Worm (Caenorhabditis elegans) whole organism, L4 larva: ENCODE measurements around the gene clec-228.

ENCODE experiments used
- cey-2 ChIP-seq: sonication (generic microtip); optimal IDR thresholded peaks from 3 replicates; lab custom pipeline; 2017; ENCODE audit warnings: missing genetic modification characterization, mild to moderate bottlenecking, missing compliant biosample characterization, antibody characterized with exemption, borderline replicate concordance; ENCODE audit not compliant: insufficient read depth
- nhr-11 ChIP-seq: fragments of 150-350 bp; optimal IDR thresholded peaks from 2 replicates; lab custom pipeline; 2014; ENCODE audit warnings: missing biosample characterization, missing genetic modification characterization
- nhr-76 ChIP-seq: fragments of 150-350 bp; optimal IDR thresholded peaks from 2 replicates; lab custom pipeline; 2014; ENCODE audit warnings: missing biosample characterization, missing genetic modification characterization
- php-3 ChIP-seq: fragments of 200-800 bp; sonication (Bioruptor generic); IDR thresholded peaks from 2 replicates; pipeline ENCODE4 v1.3.6; 2022; ENCODE audit warnings: missing genetic modification reagents, missing genetic modification characterization, missing compliant biosample characterization

ce11 chrV:15290995-15291394, 48.3 kb downstream of the clec-228 start, which contains the start of gene cyp-34A2:
- TF ChIP-seq nhr-11 (tag; lab: Kevin White, UChicago) (no peak), php-3 (GFP tag; lab: Robert Waterston, UW) (no peak), cey-2 (tag; lab: Kevin White, UChicago) (no peak), nhr-76 (no peak)
